Worm (Caenorhabditis elegans): ENCODE measurements around the gene C16C10.4.

Gene C16C10.4

DNA sequence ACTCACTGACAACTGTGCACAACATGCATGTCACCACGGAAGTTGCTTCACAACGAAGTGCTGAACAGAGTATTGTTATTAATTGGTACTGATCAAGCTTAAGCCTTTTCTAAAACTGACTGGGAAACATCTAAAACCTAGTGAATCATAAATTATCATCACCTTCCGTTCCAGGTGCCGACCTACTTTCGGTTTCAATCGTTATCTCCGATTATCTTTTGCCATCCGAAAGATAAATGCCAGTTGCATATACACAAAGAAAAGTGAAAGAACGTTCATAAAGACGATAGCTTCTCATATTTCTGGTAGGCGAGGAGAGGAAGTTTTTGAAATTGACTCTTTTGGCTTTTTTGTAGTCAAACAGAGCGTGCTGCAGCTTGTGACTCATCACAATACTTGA, 18.5 kb downstream of the C16C10.4 start:
- peak; percentile 84 for TF ChIP-seq blmp-1 (tag; optimal IDR thresholded peaks at IDR 0.05; ENCODE audit: insufficient read depth)
- no peak for TF ChIP-seq R02D3.7 (tag; optimal IDR thresholded peaks at IDR 0.05)
- TF ChIP-seq lin-11 (tag; optimal IDR thresholded peaks at IDR 0.05), result no peak
- no peak for TF ChIP-seq ztf-1 (GFP tag; conservative IDR thresholded peaks at IDR 0.05)
- TF ChIP-seq fos-1 (tag; optimal IDR thresholded peaks at IDR 0.05), result peak; percentile 17
- TF ChIP-seq unc-62 (GFP tag; optimal IDR thresholded peaks at IDR 0.05), result no peak
- no peak for TF ChIP-seq sma-9 (GFP tag; optimal IDR thresholded peaks at IDR 0.05)
- TF ChIP-seq sma-9 (tag; optimal IDR thresholded peaks at IDR 0.05), result no peak
- no peak for TF ChIP-seq snpc-4 (tag; optimal IDR thresholded peaks at IDR 0.05)
- TF ChIP-seq zag-1 (tag; optimal IDR thresholded peaks at IDR 0.05), result no peak
- no peak for TF ChIP-seq mbf-1 (tag; optimal IDR thresholded peaks at IDR 0.05)
- TF ChIP-seq nhr-12 (tag; optimal IDR thresholded peaks at IDR 0.05), result no peak
- TF ChIP-seq ztf-4 (tag; optimal IDR thresholded peaks at IDR 0.05), result no peak
- TF ChIP-seq sma-3 (GFP tag; optimal IDR thresholded peaks at IDR 0.05), result no peak
- no peak for TF ChIP-seq C34F6.9 (tag; optimal IDR thresholded peaks at IDR 0.05)
- no peak for TF ChIP-seq mdl-1 (tag; optimal IDR thresholded peaks at IDR 0.05)
- no peak for TF ChIP-seq nhr-25 (tag; optimal IDR thresholded peaks at IDR 0.05)

DNA sequence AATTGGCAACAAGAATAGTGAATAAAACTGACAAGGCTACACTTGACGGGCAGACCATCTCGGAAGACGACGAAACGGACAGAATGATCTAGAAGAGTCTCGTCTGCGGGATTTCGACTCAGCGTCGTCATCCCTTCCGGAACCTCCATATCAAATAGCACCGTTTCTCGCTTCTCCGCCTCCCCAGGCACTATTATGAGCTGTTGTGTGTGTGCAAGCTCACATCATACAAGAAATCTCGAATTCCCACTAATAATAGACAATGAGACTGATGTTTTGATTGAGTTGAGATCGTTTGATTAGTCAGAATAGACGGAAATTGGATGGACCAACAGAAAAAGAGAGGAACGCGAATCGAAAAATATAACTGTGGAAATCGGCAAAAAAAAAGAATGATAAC, 19.1 kb downstream of the C16C10.4 start, which contains the start of gene spp-28:
TSS of gene spp-28 (minus strand) at position 101 of the 400 bp plus-strand sequence.
- TF ChIP-seq nhr-25 (tag; optimal IDR thresholded peaks at IDR 0.05) (no peak), mdl-1 (tag; optimal IDR thresholded peaks at IDR 0.05) (no peak), lin-11 (tag; optimal IDR thresholded peaks at IDR 0.05) (no peak), peb-1 (tag; optimal IDR thresholded peaks at IDR 0.05) (no peak), ztf-1 (GFP tag; conservative IDR thresholded peaks at IDR 0.05) (no peak), zag-1 (tag; optimal IDR thresholded peaks at IDR 0.05) (no peak), unc-55 (GFP tag; optimal IDR thresholded peaks at IDR 0.05) (no peak), fos-1 (tag; optimal IDR thresholded peaks at IDR 0.05) (no peak), nhr-129 (tag; optimal IDR thresholded peaks at IDR 0.05) (no peak)

- TF ChIP-seq unc-55 (GFP tag; optimal IDR thresholded peaks at IDR 0.05) (peak; percentile 94), mab-5 (tag; optimal IDR thresholded peaks at IDR 0.05) (peak; percentile 16), lin-13 (GFP tag; optimal IDR thresholded peaks at IDR 0.05) (peak; percentile 29), aly-2 (tag; optimal IDR thresholded peaks at IDR 0.05) (no peak), skn-1 (tag; optimal IDR thresholded peaks at IDR 0.05) (no peak), unc-39 (tag; optimal IDR thresholded peaks at IDR 0.05) (no peak), crh-2 (tag; optimal IDR thresholded peaks at IDR 0.05) (peak; percentile 74), sma-9 (GFP tag; optimal IDR thresholded peaks at IDR 0.05) (peak; percentile 12), sma-9 (tag; optimal IDR thresholded peaks at IDR 0.05) (no peak), Y55F3AM.14 (GFP tag; optimal IDR thresholded peaks at IDR 0.05) (no peak), lsy-2 (tag; optimal IDR thresholded peaks at IDR 0.05) (peak; percentile 8 to 55), nhr-129 (tag; optimal IDR thresholded peaks at IDR 0.05) (peak; percentile 66), mdl-1 (tag; optimal IDR thresholded peaks at IDR 0.05) (peak in 1 of 2 experiments; percentile 2), sma-3 (GFP tag; optimal IDR thresholded peaks at IDR 0.05) (no peak), C34F6.9 (tag; optimal IDR thresholded peaks at IDR 0.05) (peak; percentile 87), ztf-4 (tag; optimal IDR thresholded peaks at IDR 0.05) (peak; percentile 23), fos-1 (tag; optimal IDR thresholded peaks at IDR 0.05) (peak; percentile 97)
Observed at ce11 chrIII:4191091-4191638, 20.0 kb downstream of the C16C10.4 start, which contains the start of gene dnj-16. TSS of gene dnj-16 (plus strand) at chrIII:4191141.

- peak; percentile 100 for TF ChIP-seq crh-2 (tag; optimal IDR thresholded peaks at IDR 0.05)
- TF ChIP-seq sma-9 (GFP tag; optimal IDR thresholded peaks at IDR 0.05), result peak; percentile 91
- TF ChIP-seq sma-9 (tag; optimal IDR thresholded peaks at IDR 0.05), result no peak
- TF ChIP-seq ama-1 (optimal IDR thresholded peaks at IDR 0.05), result peak; percentile 92
- peak; percentile 45 for TF ChIP-seq nhr-6 (tag; optimal IDR thresholded peaks at IDR 0.05)
- TF ChIP-seq nhr-11 (tag; optimal IDR thresholded peaks at IDR 0.05), result no peak
- peak; percentile 92 for TF ChIP-seq ztf-4 (tag; optimal IDR thresholded peaks at IDR 0.05)
- no peak for TF ChIP-seq ZK546.5 (tag; optimal IDR thresholded peaks at IDR 0.05)
- peak; percentile 81 for TF ChIP-seq Y55F3AM.14 (GFP tag; optimal IDR thresholded peaks at IDR 0.05)
- TF ChIP-seq blmp-1 (tag; optimal IDR thresholded peaks at IDR 0.05; ENCODE audit: insufficient read depth), result peak; percentile 64
- TF ChIP-seq elt-3 (tag; optimal IDR thresholded peaks at IDR 0.05), result no peak
- peak; percentile 74 for TF ChIP-seq zag-1 (tag; optimal IDR thresholded peaks at IDR 0.05)
- TF ChIP-seq gmeb-1 (tag; optimal IDR thresholded peaks at IDR 0.05), result peak; percentile 67
- no peak for TF ChIP-seq ztf-1 (GFP tag; conservative IDR thresholded peaks at IDR 0.05)
- no peak for TF ChIP-seq unc-39 (tag; optimal IDR thresholded peaks at IDR 0.05)
- TF ChIP-seq lin-13 (GFP tag; optimal IDR thresholded peaks at IDR 0.05), result peak; percentile 85
- no peak for TF ChIP-seq peb-1 (tag; optimal IDR thresholded peaks at IDR 0.05)
- no peak for TF ChIP-seq unc-62 (GFP tag; optimal IDR thresholded peaks at IDR 0.05)
- no peak for TF ChIP-seq ceh-82 (tag; optimal IDR thresholded peaks at IDR 0.05)
- TF ChIP-seq sma-3 (GFP tag; optimal IDR thresholded peaks at IDR 0.05), result peak; percentile 78
- peak; percentile 69 for TF ChIP-seq nhr-10 (tag; optimal IDR thresholded peaks at IDR 0.05)
- TF ChIP-seq F13H6.1 (tag; optimal IDR thresholded peaks at IDR 0.05), result peak; percentile 89
- no peak for TF ChIP-seq lin-39 (tag; optimal IDR thresholded peaks at IDR 0.05)
- TF ChIP-seq ceh-16 (tag; optimal IDR thresholded peaks at IDR 0.05), result no peak
- peak; percentile 87 for TF ChIP-seq lin-11 (tag; optimal IDR thresholded peaks at IDR 0.05)
- TF ChIP-seq nhr-129 (tag; optimal IDR thresholded peaks at IDR 0.05), result peak; percentile 97
- no peak for TF ChIP-seq nhr-12 (tag; optimal IDR thresholded peaks at IDR 0.05)
- TF ChIP-seq egl-27 (tag; optimal IDR thresholded peaks at IDR 0.05), result peak; percentile 87
- TF ChIP-seq elt-1 (tag; optimal IDR thresholded peaks at IDR 0.05), result no peak
- peak; percentile 31 to 72 for TF ChIP-seq mdl-1 (tag; optimal IDR thresholded peaks at IDR 0.05)
- no peak for TF ChIP-seq ztf-11 (tag; optimal IDR thresholded peaks at IDR 0.05)
- TF ChIP-seq sem-4 (tag; optimal IDR thresholded peaks at IDR 0.05), result peak; percentile 80
- TF ChIP-seq nhr-25 (tag; optimal IDR thresholded peaks at IDR 0.05), result peak; percentile 81
- peak; percentile 99 for TF ChIP-seq C34F6.9 (tag; optimal IDR thresholded peaks at IDR 0.05)
Observed at ce11 chrIII:4193659-4194103, 22.5 kb downstream of the C16C10.4 start, which contains the start of gene xbp-1. TSS of gene xbp-1 (plus strand) at chrIII:4193809.
